Fruit fly (Drosophila melanogaster): ENCODE measurements around the gene Flad2.

- peak; percentile 85 for TF ChIP-seq Sry-δ (GFP tag; optimal IDR thresholded peaks at IDR 0.05)
- peak; percentile 98 for TF ChIP-seq Dad (GFP tag; optimal IDR thresholded peaks at IDR 0.05)
- no peak for TF ChIP-seq Hr78 (GFP tag; optimal IDR thresholded peaks at IDR 0.05)
- peak; percentile 60 to 75 for TF ChIP-seq insv (GFP tag; optimal IDR thresholded peaks at IDR 0.05)
- TF ChIP-seq crc (GFP tag; optimal IDR thresholded peaks at IDR 0.05) = peak; percentile 95
- TF ChIP-seq zfh2 (GFP tag; optimal IDR thresholded peaks at IDR 0.05) = peak; percentile 99
- TF ChIP-seq p53 (GFP tag; optimal IDR thresholded peaks at IDR 0.05) = peak; percentile 93
- peak; percentile 86 for TF ChIP-seq Oaz (GFP tag; IDR thresholded peaks at IDR 0.05)
- peak; percentile 73; the same call in 1 of the 3 replicates for TF ChIP-seq CG2199 (GFP tag; IDR thresholded peaks at IDR 0.05)
Measured at dm6 chr2L:13373435-13374242, 38.7 kb upstream of the Flad2 start, which contains the start of the genes Bdp1 and CG6565.

All from whole organism, embryonic.